Worm (Caenorhabditis elegans) whole organism, young adult: ENCODE results near the gene cyp-34A1.

ENCODE experiments used
- F22D6.2 ChIP-seq: sonication (generic microtip); optimal IDR thresholded peaks from 2 replicates; lab custom pipeline; 2016; ENCODE audit warnings: mild to moderate bottlenecking, missing genetic modification characterization, missing compliant biosample characterization
- F57A8.1 ChIP-seq: fragments of 200-800 bp; sonication (Bioruptor generic); optimal IDR thresholded peaks from 2 replicates; lab custom pipeline; 2018; ENCODE audit warnings: mild to moderate bottlenecking, missing genetic modification characterization, moderate library complexity, missing compliant biosample characterization
- K12H6.12 ChIP-seq: fragments of 200-800 bp; sonication (Bioruptor generic); optimal IDR thresholded peaks from 2 replicates; lab custom pipeline; 2018; ENCODE audit warnings: mild to moderate bottlenecking, missing genetic modification characterization, missing compliant biosample characterization
- Y79H2A.3 ChIP-seq: fragments of 200-800 bp; sonication (Bioruptor generic); conservative IDR thresholded peaks from 2 replicates; pipeline ENCODE4 v1.3.6; 2022; ENCODE audit warnings: missing genetic modification reagents, missing genetic modification characterization, missing compliant biosample characterization
- Y95B8A.8 ChIP-seq: fragments of 200-800 bp; sonication (Bioruptor generic); IDR thresholded peaks from 2 replicates; pipeline ENCODE4 v1.3.6; 2022; ENCODE audit warnings: missing genetic modification reagents, missing genetic modification characterization, missing compliant biosample characterization
- attf-6 ChIP-seq: fragments of 200-800 bp; sonication (Bioruptor generic); IDR thresholded peaks from 2 replicates; pipeline ENCODE4 v1.3.6; 2022; ENCODE audit warnings: missing genetic modification reagents, missing genetic modification characterization, missing compliant biosample characterization
- cebp-2 ChIP-seq: fragments of 200-800 bp; sonication (Bioruptor generic); IDR thresholded peaks from 2 replicates; pipeline ENCODE4 v1.3.6; 2022; ENCODE audit warnings: missing genetic modification characterization, missing compliant biosample characterization
- ceh-100 ChIP-seq: fragments of 200-800 bp; sonication (Bioruptor generic); IDR thresholded peaks from 2 replicates; pipeline ENCODE4 v1.3.6; 2022; ENCODE audit warnings: missing genetic modification reagents, missing genetic modification characterization, missing compliant biosample characterization
- hsf-1 ChIP-seq: fragments of 200-800 bp; sonication (Bioruptor generic); IDR thresholded peaks from 2 replicates; pipeline ENCODE4 v1.3.6; 2022; ENCODE audit warnings: missing genetic modification reagents, missing genetic modification characterization, missing compliant biosample characterization
- lag-1 ChIP-seq: fragments of 200-800 bp; sonication (Bioruptor generic); IDR thresholded peaks from 2 replicates; pipeline ENCODE4 v1.3.6; 2022; ENCODE audit warnings: missing genetic modification reagents, missing genetic modification characterization, missing compliant biosample characterization
- let-526 ChIP-seq: fragments of 200-800 bp; sonication (Bioruptor generic); IDR thresholded peaks from 2 replicates; pipeline ENCODE4 v1.3.6; 2022; ENCODE audit warnings: missing genetic modification reagents, missing genetic modification characterization, missing compliant biosample characterization
- lir-1 ChIP-seq: fragments of 200-800 bp; sonication (Bioruptor generic); conservative IDR thresholded peaks from 2 replicates; pipeline ENCODE4 v1.3.6; 2022; ENCODE audit warnings: missing genetic modification reagents, missing genetic modification characterization, missing compliant biosample characterization
- nfya-1 ChIP-seq: sonication (generic microtip); optimal IDR thresholded peaks from 2 replicates; lab custom pipeline; 2017; ENCODE audit warnings: antibody characterized with exemption, missing compliant biosample characterization, missing genetic modification characterization, borderline replicate concordance; ENCODE audit not compliant: insufficient read depth
- snpc-4 ChIP-seq, 5 experiments: fragments of 150-350 bp in 1 of 5; sonication (generic microtip) in 4 of 5; optimal IDR thresholded peaks; 2 replicates each; lab custom pipeline; 2014 to 2018; ENCODE audit warnings: missing genetic modification characterization in 5 of 5, missing biosample characterization in 3 of 5, antibody characterized with exemption in 2 of 5, mild to moderate bottlenecking in 2 of 5, missing compliant biosample characterization in 2 of 5, missing genotype in 2 of 5, moderate library complexity in 2 of 5, missing genetic modification reagents in 1 of 5

- no peak for TF ChIP-seq F22D6.2 (tag; lab: Kevin White, UChicago)
- no peak for TF ChIP-seq Y79H2A.3 (GFP tag; lab: Robert Waterston, UW)
- TF ChIP-seq lag-1 (GFP tag; lab: Robert Waterston, UW): no peak
- TF ChIP-seq snpc-4 (GFP tag; optimal IDR thresholded peaks at IDR 0.05; lab: Kevin White, UChicago): no peak
- TF ChIP-seq snpc-4 (tag; optimal IDR thresholded peaks at IDR 0.05; lab: Kevin White, UChicago): no peak
- no peak for TF ChIP-seq Y95B8A.8 (GFP tag; lab: Robert Waterston, UW)
- no peak for TF ChIP-seq let-526 (GFP tag; lab: Robert Waterston, UW)
- TF ChIP-seq cebp-2: no peak
- no peak for TF ChIP-seq attf-6 (GFP tag; lab: Robert Waterston, UW)
- no peak for TF ChIP-seq ceh-100 (GFP tag; lab: Robert Waterston, UW)
- TF ChIP-seq nfya-1 (tag; lab: Kevin White, UChicago): no peak
- TF ChIP-seq F57A8.1 (GFP tag; lab: Kevin White, UChicago): no peak
- no peak for TF ChIP-seq hsf-1 (GFP tag; lab: Robert Waterston, UW)
- no peak for TF ChIP-seq K12H6.12 (tag; lab: Kevin White, UChicago)
- no peak for TF ChIP-seq lir-1 (GFP tag; lab: Robert Waterston, UW)
Measured at ce11 chrV:15281279-15281949, 6.3 kb downstream of the cyp-34A1 start, which contains the start of the genes srw-19 and srx-51.
